Fruit fly (Drosophila melanogaster) whole organism, embryonic: Measurements from ENCODE around the gene gammaTub37C.

Experiments
- CG1024 ChIP-seq: fragments of 200-800 bp; sonication (Bioruptor generic); IDR thresholded peaks from 2 replicates; pipeline ENCODE4 v1.3.6; 2022; ENCODE audit warnings: missing biosample characterization, missing genetic modification characterization
- CG10267 ChIP-seq: fragments of 200-800 bp; sonication (Bioruptor generic); optimal IDR thresholded peaks from 2 replicates; lab custom pipeline; 2018; ENCODE audit warnings: missing biosample characterization, mild to moderate bottlenecking, missing genetic modification characterization, moderate library complexity
- CG11093 ChIP-seq: fragments of 200-800 bp; sonication (Bioruptor generic); IDR thresholded peaks from 3 replicates; pipeline ENCODE4 v1.3.6; 2022; ENCODE audit warnings: missing biosample characterization, missing genetic modification characterization
- CG11504 ChIP-seq: fragments of 200-800 bp; sonication (Bioruptor generic); optimal IDR thresholded peaks from 3 replicates; lab custom pipeline; 2019; ENCODE audit warnings: missing biosample characterization, mild to moderate bottlenecking, missing genetic modification characterization, moderate library complexity
- CG12391 ChIP-seq: fragments of 200-800 bp; sonication (Bioruptor generic); optimal IDR thresholded peaks from 3 replicates; lab custom pipeline; 2018; ENCODE audit warnings: missing biosample characterization, mild to moderate bottlenecking, missing genetic modification characterization, moderate library complexity
- CG15011 ChIP-seq: fragments of 200-800 bp; sonication (Bioruptor generic); optimal IDR thresholded peaks from 3 replicates; lab custom pipeline; 2018; ENCODE audit warnings: missing biosample characterization, mild to moderate bottlenecking, missing genetic modification characterization
- CG15269 ChIP-seq: fragments of 200-800 bp; sonication (Bioruptor generic); optimal IDR thresholded peaks from 2 replicates; lab custom pipeline; 2018; ENCODE audit warnings: missing biosample characterization, mild to moderate bottlenecking, missing genetic modification characterization, moderate library complexity
- CG15514 ChIP-seq: fragments of 200-800 bp; sonication (Bioruptor generic); optimal IDR thresholded peaks from 3 replicates; lab custom pipeline; 2017; ENCODE audit warnings: missing biosample characterization, missing genetic modification characterization, mild to moderate bottlenecking, moderate library complexity, missing genetic modification reagents
- CG18619 ChIP-seq: fragments of 200-800 bp; sonication (Bioruptor generic); optimal IDR thresholded peaks from 3 replicates; lab custom pipeline; 2017; ENCODE audit warnings: missing biosample characterization, mild to moderate bottlenecking, missing genetic modification characterization
- CG30403 ChIP-seq: fragments of 200-800 bp; sonication (Bioruptor generic); optimal IDR thresholded peaks from 3 replicates; lab custom pipeline; 2016; ENCODE audit warnings: missing biosample characterization, missing genetic modification characterization
- CG33557 ChIP-seq: fragments of 200-800 bp; sonication (Bioruptor generic); optimal IDR thresholded peaks from 2 replicates; lab custom pipeline; 2019; ENCODE audit warnings: missing biosample characterization, mild to moderate bottlenecking, missing genetic modification characterization, moderate library complexity
- CG4328 ChIP-seq: fragments of 200-800 bp; sonication (Bioruptor generic); optimal IDR thresholded peaks from 3 replicates; lab custom pipeline; 2017; ENCODE audit warnings: missing biosample characterization, missing genetic modification reagents, missing genetic modification characterization
- CG4360 ChIP-seq: fragments of 200-800 bp; sonication (Bioruptor generic); IDR thresholded peaks from 2 replicates; pipeline ENCODE4 v1.3.6; 2022; ENCODE audit warnings: missing biosample characterization, missing genetic modification characterization
- CG5180 ChIP-seq: fragments of 200-800 bp; sonication (Bioruptor generic); optimal IDR thresholded peaks from 3 replicates; lab custom pipeline; 2017; ENCODE audit warnings: missing biosample characterization, missing genetic modification characterization, mild to moderate bottlenecking, moderate library complexity, missing genetic modification reagents
- CG6854 ChIP-seq: fragments of 200-800 bp; sonication (Bioruptor generic); optimal IDR thresholded peaks from 3 replicates; lab custom pipeline; 2017; ENCODE audit warnings: missing biosample characterization, mild to moderate bottlenecking, missing genetic modification characterization
- CG7786 ChIP-seq: fragments of 200-800 bp; sonication (Bioruptor generic); optimal IDR thresholded peaks from 2 replicates; lab custom pipeline; 2016; ENCODE audit warnings: missing biosample characterization, missing genetic modification characterization
- CG8359 ChIP-seq: fragments of 200-800 bp; sonication (Bioruptor generic); optimal IDR thresholded peaks from 2 replicates; lab custom pipeline; 2017; ENCODE audit warnings: missing biosample characterization, mild to moderate bottlenecking, missing genetic modification characterization, borderline replicate concordance
- CG8388 ChIP-seq: fragments of 200-800 bp; sonication (Bioruptor generic); optimal IDR thresholded peaks from 2 replicates; lab custom pipeline; 2019; ENCODE audit warnings: missing biosample characterization, mild to moderate bottlenecking, missing genetic modification characterization, moderate library complexity
- CG9932 ChIP-seq: fragments of 200-800 bp; sonication (Bioruptor generic); IDR thresholded peaks from 2 replicates; pipeline ENCODE4 v1.3.6; 2022; ENCODE audit warnings: missing biosample characterization, missing genetic modification characterization
- Dll ChIP-seq: fragments of 200-800 bp; sonication (Bioruptor generic); IDR thresholded peaks from 4 replicates; pipeline ENCODE4 v1.3.6; 2022; ENCODE audit warnings: missing biosample characterization, missing genetic modification characterization; ENCODE audit not compliant: partially characterized antibody
- E2f2 ChIP-seq: fragments of 200-800 bp; sonication (Bioruptor generic); IDR thresholded peaks from 2 replicates; pipeline ENCODE4 v1.3.6; 2022; ENCODE audit warnings: missing biosample characterization, missing genetic modification characterization
- Fer2 ChIP-seq: fragments of 200-800 bp; sonication (Bioruptor generic); optimal IDR thresholded peaks from 2 replicates; lab custom pipeline; 2018; ENCODE audit warnings: missing biosample characterization, mild to moderate bottlenecking, missing genetic modification characterization, moderate library complexity
- H2.0 ChIP-seq: fragments of 200-800 bp; sonication (Bioruptor generic); IDR thresholded peaks from 2 replicates; pipeline ENCODE4 v1.3.6; 2022; ENCODE audit warnings: missing biosample characterization, missing genetic modification characterization
- HHEX ChIP-seq: fragments of 200-800 bp; sonication (Bioruptor generic); optimal IDR thresholded peaks from 3 replicates; lab custom pipeline; 2017; ENCODE audit warnings: missing biosample characterization, mild to moderate bottlenecking, missing genetic modification characterization, missing genetic modification reagents
- Hmr ChIP-seq: fragments of 200-800 bp; sonication (Bioruptor generic); optimal IDR thresholded peaks from 3 replicates; lab custom pipeline; 2017; ENCODE audit warnings: mild to moderate bottlenecking, missing biosample characterization, missing genetic modification reagents, missing genetic modification characterization
- Myb ChIP-seq: fragments of 200-800 bp; sonication (Bioruptor generic); optimal IDR thresholded peaks from 2 replicates; lab custom pipeline; 2016; ENCODE audit warnings: missing biosample characterization, missing genetic modification characterization
- Six4 ChIP-seq: fragments of 200-800 bp; sonication (Bioruptor generic); optimal IDR thresholded peaks from 2 replicates; lab custom pipeline; 2016; ENCODE audit warnings: missing biosample characterization, missing genetic modification characterization
- Spps ChIP-seq: fragments of 200-800 bp; sonication (Bioruptor generic); optimal IDR thresholded peaks from 2 replicates; lab custom pipeline; 2018; ENCODE audit warnings: missing biosample characterization, mild to moderate bottlenecking, missing genetic modification characterization
- YL-1 ChIP-seq: fragments of 200-800 bp; sonication (Bioruptor generic); optimal IDR thresholded peaks from 3 replicates; lab custom pipeline; 2017; ENCODE audit warnings: missing biosample characterization, mild to moderate bottlenecking, missing genetic modification characterization
- ab ChIP-seq: fragments of 200-800 bp; sonication (Bioruptor generic); optimal IDR thresholded peaks from 2 replicates; lab custom pipeline; 2016; ENCODE audit warnings: missing biosample characterization, missing genetic modification characterization
- ase ChIP-seq: fragments of 200-800 bp; sonication (Bioruptor generic); IDR thresholded peaks from 3 replicates; pipeline ENCODE4 v1.3.6; 2022; ENCODE audit warnings: missing biosample characterization, missing genetic modification characterization
- ato ChIP-seq: fragments of 200-800 bp; sonication (Bioruptor generic); IDR thresholded peaks from 2 replicates; pipeline ENCODE4 v1.3.6; 2022; ENCODE audit warnings: missing biosample characterization, missing genetic modification characterization; ENCODE audit not compliant: partially characterized antibody
- bbx ChIP-seq: fragments of 200-800 bp; sonication (Bioruptor generic); IDR thresholded peaks from 2 replicates; pipeline ENCODE4 v1.3.6; 2022; ENCODE audit warnings: missing biosample characterization, missing genetic modification characterization; ENCODE audit not compliant: partially characterized antibody
- cad ChIP-seq: fragments of >200 bp; optimal IDR thresholded peaks from 2 replicates; lab custom pipeline; 2017; ENCODE audit warnings: missing biosample characterization, missing genetic modification characterization
- chif ChIP-seq, 2 experiments: fragments of 200-800 bp; sonication (Bioruptor generic); optimal IDR thresholded peaks; 3 replicates each; lab custom pipeline; 2016; ENCODE audit warnings: missing biosample characterization in 2 of 2, missing genetic modification characterization in 2 of 2
- disco-r ChIP-seq: fragments of 200-800 bp; sonication (Bioruptor generic); optimal IDR thresholded peaks from 2 replicates; lab custom pipeline; 2016; ENCODE audit warnings: missing biosample characterization, missing genetic modification characterization
- gce ChIP-seq: fragments of 200-800 bp; sonication (Bioruptor generic); IDR thresholded peaks from 3 replicates; pipeline ENCODE4 v1.3.6; 2022; ENCODE audit warnings: missing biosample characterization, missing genetic modification characterization
- gfzf ChIP-seq: fragments of 200-800 bp; sonication (Bioruptor generic); optimal IDR thresholded peaks from 2 replicates; lab custom pipeline; 2016; ENCODE audit warnings: missing biosample characterization, mild to moderate bottlenecking, missing genetic modification characterization, moderate library complexity
- her ChIP-seq: fragments of 200-800 bp; sonication (Bioruptor generic); optimal IDR thresholded peaks from 2 replicates; lab custom pipeline; 2016; ENCODE audit warnings: missing biosample characterization, missing genetic modification characterization
- ind ChIP-seq: fragments of 200-800 bp; sonication (Bioruptor generic); optimal IDR thresholded peaks from 3 replicates; lab custom pipeline; 2016; ENCODE audit warnings: missing biosample characterization, missing genetic modification characterization
- jumu ChIP-seq: fragments of 200-800 bp; sonication (Bioruptor generic); optimal IDR thresholded peaks from 3 replicates; lab custom pipeline; 2016; ENCODE audit warnings: missing biosample characterization, missing genetic modification characterization
- lola ChIP-seq, 3 experiments: fragments of >200 bp in 2 of 3; fragments of 200-800 bp in 1 of 3; sonication (Bioruptor generic) in 1 of 3; optimal IDR thresholded peaks; 2 replicates each; lab custom pipeline; 2017 to 2019; ENCODE audit warnings: missing biosample characterization in 3 of 3, missing genetic modification characterization in 3 of 3, mild to moderate bottlenecking in 1 of 3, moderate library complexity in 1 of 3
- prd ChIP-seq, 3 experiments: fragments of >200 bp in 2 of 3; fragments of 200-800 bp in 1 of 3; sonication (Bioruptor generic) in 1 of 3; optimal IDR thresholded peaks in 2 of 3; IDR thresholded peaks in 1 of 3; 2 replicates in 2 of 3; 3 replicates in 1 of 3; pipeline versions ENCODE4 v1.3.6 to Lab custom; 2017 to 2022; ENCODE audit warnings: missing biosample characterization in 1 of 3, missing genetic modification characterization in 1 of 3
- sim ChIP-seq: fragments of 200-800 bp; sonication (Bioruptor generic); IDR thresholded peaks from 2 replicates; pipeline ENCODE4 v1.3.6; 2022; ENCODE audit warnings: missing biosample characterization, missing genetic modification characterization
- sob ChIP-seq: fragments of 200-800 bp; sonication (Bioruptor generic); IDR thresholded peaks from 2 replicates; pipeline ENCODE4 v1.3.6; 2022; ENCODE audit warnings: missing biosample characterization, missing genetic modification characterization
- tin ChIP-seq: fragments of 200-800 bp; sonication (Bioruptor generic); optimal IDR thresholded peaks from 3 replicates; lab custom pipeline; 2016; ENCODE audit warnings: missing biosample characterization, missing genetic modification characterization
- tup ChIP-seq: fragments of 200-800 bp; sonication (Bioruptor generic); optimal IDR thresholded peaks from 2 replicates; lab custom pipeline; 2016; ENCODE audit warnings: missing biosample characterization, mild to moderate bottlenecking, missing genetic modification characterization, moderate library complexity
- unpg ChIP-seq: fragments of 200-800 bp; sonication (Bioruptor generic); optimal IDR thresholded peaks from 3 replicates; lab custom pipeline; 2018; ENCODE audit warnings: missing biosample characterization, mild to moderate bottlenecking, missing genetic modification characterization, moderate library complexity
- wek ChIP-seq: fragments of 200-800 bp; sonication (Bioruptor generic); optimal IDR thresholded peaks from 3 replicates; lab custom pipeline; 2018; ENCODE audit warnings: missing biosample characterization, mild to moderate bottlenecking, missing genetic modification characterization, moderate library complexity

gammaTub37C gene

dm6 chr2L:19134814-19135523, 50.6 kb downstream of the gammaTub37C start, which contains the start of gene Polr1D (continued):
- peak; percentile 89 for TF ChIP-seq CG4360 (GFP tag; lab: Robert Waterston, UW)
- no peak for TF ChIP-seq unpg (GFP tag; lab: Kevin White, UChicago)
- TF ChIP-seq CG9932 (GFP tag; lab: Robert Waterston, UW) = no peak
- no peak for TF ChIP-seq lola (GFP tag; optimal IDR thresholded peaks at IDR 0.05; lab: Kevin White, UChicago)
- TF ChIP-seq Myb (GFP tag; lab: Kevin White, UChicago) = no peak
- no peak for TF ChIP-seq tin
- peak; percentile 50 for TF ChIP-seq CG12391 (tag; lab: Kevin White, UChicago)
- no peak for TF ChIP-seq CG10267 (tag; lab: Kevin White, UChicago)
- no peak for TF ChIP-seq Fer2 (tag; lab: Kevin White, UChicago)
- no peak for TF ChIP-seq ab
- TF ChIP-seq jumu (GFP tag; lab: Kevin White, UChicago) = no peak
- no peak for TF ChIP-seq wek (GFP tag; lab: Kevin White, UChicago)
- no peak for TF ChIP-seq sob (GFP tag; lab: Robert Waterston, UW)
- TF ChIP-seq CG30403 = no peak
- TF ChIP-seq CG18619 (GFP tag; lab: Kevin White, UChicago) = no peak
- peak; percentile 45; the same call in 1 of the 4 replicates for TF ChIP-seq Dll (GFP tag; lab: Robert Waterston, UW)
- TF ChIP-seq YL-1 = no peak
- TF ChIP-seq prd (optimal IDR thresholded peaks at IDR 0.05; lab: Kevin White, UChicago) = no peak
- TF ChIP-seq prd (GFP tag; IDR thresholded peaks at IDR 0.05; lab: Robert Waterston, UW) = no peak
- peak; percentile 2 for TF ChIP-seq CG33557 (GFP tag; lab: Kevin White, UChicago)
- TF ChIP-seq CG5180 (GFP tag; lab: Kevin White, UChicago) = no peak
- TF ChIP-seq chif (GFP tag; optimal IDR thresholded peaks at IDR 0.05; lab: Kevin White, UChicago) = no peak
- TF ChIP-seq ato (GFP tag; lab: Robert Waterston, UW) = no peak
- TF ChIP-seq sim (GFP tag; lab: Robert Waterston, UW) = no peak
- no peak for TF ChIP-seq CG11093 (GFP tag; lab: Robert Waterston, UW)
- peak; percentile 51 for TF ChIP-seq CG15269
- TF ChIP-seq CG11504 (tag; lab: Kevin White, UChicago) = peak; percentile 43
- TF ChIP-seq CG1024 (GFP tag; lab: Robert Waterston, UW) = no peak
- no peak for TF ChIP-seq tup (GFP tag; lab: Kevin White, UChicago)
- TF ChIP-seq CG15514 (GFP tag; lab: Kevin White, UChicago) = no peak
- no peak for TF ChIP-seq gce (GFP tag; lab: Robert Waterston, UW)
- TF ChIP-seq ind (GFP tag; lab: Kevin White, UChicago) = no peak
- TF ChIP-seq H2.0 (GFP tag; lab: Robert Waterston, UW) = no peak
- TF ChIP-seq CG8359 (GFP tag; lab: Kevin White, UChicago) = no peak
- TF ChIP-seq E2f2 (GFP tag; lab: Robert Waterston, UW) = peak; percentile 11; the same call in 1 of the 2 replicates
- no peak for TF ChIP-seq Spps
- no peak for TF ChIP-seq disco-r
- no peak for TF ChIP-seq gfzf (GFP tag; lab: Kevin White, UChicago)
- no peak for TF ChIP-seq HHEX
- no peak for TF ChIP-seq ase (GFP tag; lab: Robert Waterston, UW)
- peak; percentile 33 for TF ChIP-seq CG8388 (GFP tag; lab: Kevin White, UChicago)
- peak; percentile 57 for TF ChIP-seq bbx (GFP tag; lab: Robert Waterston, UW)
- TF ChIP-seq CG4328 (GFP tag; lab: Kevin White, UChicago) = no peak
- TF ChIP-seq CG15011 (GFP tag; lab: Kevin White, UChicago) = no peak
- no peak for TF ChIP-seq Six4
- no peak for TF ChIP-seq her (GFP tag; lab: Kevin White, UChicago)
- TF ChIP-seq CG6854 (GFP tag; lab: Kevin White, UChicago) = no peak
- peak; percentile 79 for TF ChIP-seq cad (GFP tag; lab: Kevin White, UChicago)
- no peak for TF ChIP-seq CG7786 (GFP tag; lab: Kevin White, UChicago)
- TF ChIP-seq Hmr (GFP tag; lab: Kevin White, UChicago) = no peak
